Worm (Caenorhabditis elegans) whole organism, mixed stage, embryonic: ENCODE results near the gene F44D12.8.

Experiments
- M03D4.4 ChIP-seq: sonication (generic microtip); optimal IDR thresholded peaks from 2 replicates; lab custom pipeline; 2017; ENCODE audit warnings: mild to moderate bottlenecking, missing genetic modification characterization, missing compliant biosample characterization
- blmp-1 ChIP-seq: fragments of 150-350 bp; optimal IDR thresholded peaks from 2 replicates; lab custom pipeline; 2014; ENCODE audit warnings: missing biosample characterization, missing genetic modification characterization
- ceh-43 ChIP-seq: fragments of 200-800 bp; sonication (Bioruptor generic); optimal IDR thresholded peaks from 2 replicates; lab custom pipeline; 2018; ENCODE audit warnings: mild to moderate bottlenecking, missing genetic modification characterization, moderate library complexity, missing compliant biosample characterization
- mep-1 ChIP-seq: fragments of 150-350 bp; optimal IDR thresholded peaks from 2 replicates; lab custom pipeline; 2017; ENCODE audit warnings: missing biosample characterization, missing genetic modification reagents, missing genetic modification characterization, inconsistent platforms
- pha-4 ChIP-seq: fragments of 150-350 bp; optimal IDR thresholded peaks from 2 replicates; lab custom pipeline; 2018; ENCODE audit warnings: missing biosample characterization, missing genetic modification reagents, missing genetic modification characterization
- snpc-4 ChIP-seq: fragments of 150-350 bp; optimal IDR thresholded peaks from 2 replicates; lab custom pipeline; 2014; ENCODE audit warnings: missing biosample characterization, missing genetic modification characterization
- sptf-1 ChIP-seq: sonication (generic microtip); optimal IDR thresholded peaks from 2 replicates; lab custom pipeline; 2017; ENCODE audit warnings: mild to moderate bottlenecking, missing genetic modification characterization, moderate library complexity, missing compliant biosample characterization
- unc-39 ChIP-seq: fragments of 150-350 bp; optimal IDR thresholded peaks from 2 replicates; lab custom pipeline; 2014; ENCODE audit warnings: missing biosample characterization, missing genetic modification characterization

DNA sequence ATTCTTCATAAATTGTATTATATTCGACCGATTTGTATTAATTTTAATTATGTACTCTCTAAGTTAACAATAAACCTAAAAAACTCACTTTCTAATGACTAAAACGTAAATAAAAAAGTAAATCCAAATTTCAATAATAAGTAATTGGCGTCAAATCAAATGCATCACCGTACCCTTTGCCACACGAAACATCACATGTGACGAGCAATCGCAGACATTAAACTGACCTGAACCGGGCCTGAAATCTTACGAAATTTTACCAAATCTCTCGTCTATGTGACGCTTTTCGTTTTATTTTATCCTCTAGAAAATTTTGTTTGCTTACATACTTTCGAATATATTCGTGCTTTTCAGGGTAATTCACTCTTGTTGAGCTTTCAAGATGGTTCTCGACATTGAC, 19.7 kb upstream of the F44D12.8 start, which contains the start of the genes C47E12.2 and sars-1:
- TF ChIP-seq ceh-43 (GFP tag; lab: Kevin White, UChicago): no peak
- TF ChIP-seq pha-4 (tag; lab: Kevin White, UChicago): no peak
- no peak for TF ChIP-seq snpc-4 (tag; lab: Kevin White, UChicago)
- no peak for TF ChIP-seq sptf-1 (tag; lab: Kevin White, UChicago)
- no peak for TF ChIP-seq unc-39
- no peak for TF ChIP-seq mep-1 (tag; lab: Kevin White, UChicago)
- TF ChIP-seq M03D4.4: no peak
- no peak for TF ChIP-seq blmp-1 (tag; lab: Kevin White, UChicago)
